Worm (Caenorhabditis elegans): Measurements from ENCODE around the gene ttll-5.

ttll-5 gene

ce11 chrV:11543564-11543963 lies 34.7 kb downstream of the ttll-5 start, which contains the start of gene F38B7.2 (continued):
- no peak for TF ChIP-seq alr-1 (tag; optimal IDR thresholded peaks at IDR 0.05; ENCODE audit: borderline replicate concordance)
- no peak for TF ChIP-seq lin-15B (tag; optimal IDR thresholded peaks at IDR 0.05)
- no peak for TF ChIP-seq ceh-88 (GFP tag; IDR thresholded peaks at IDR 0.05)
- no peak for TF ChIP-seq mef-2 (tag; optimal IDR thresholded peaks at IDR 0.05)
- no peak for TF ChIP-seq snu-23 (GFP tag; optimal IDR thresholded peaks at IDR 0.05)
- TF ChIP-seq lin-14 (GFP tag; optimal IDR thresholded peaks at IDR 0.05): peak; percentile 23
- peak; percentile 30 for TF ChIP-seq nhr-71 (tag; optimal IDR thresholded peaks at IDR 0.05)
- TF ChIP-seq dpl-1 (GFP tag; optimal IDR thresholded peaks at IDR 0.05): no peak
- no peak for TF ChIP-seq zag-1 (tag; optimal IDR thresholded peaks at IDR 0.05)
- no peak for TF ChIP-seq tbx-2 (tag; optimal IDR thresholded peaks at IDR 0.05)
- no peak for TF ChIP-seq dsc-1 (tag; optimal IDR thresholded peaks at IDR 0.05)
- peak; percentile 11 for TF ChIP-seq nhr-20 (tag; optimal IDR thresholded peaks at IDR 0.05)
- TF ChIP-seq elt-3 (tag; optimal IDR thresholded peaks at IDR 0.05): peak in 4 of 6 experiments; percentile 25 to 48 (median 42)
- TF ChIP-seq xbp-1 (tag; optimal IDR thresholded peaks at IDR 0.05): no peak

- TF ChIP-seq egl-13 (tag; optimal IDR thresholded peaks at IDR 0.05) (no peak), nhr-85 (tag) (peak; percentile 48), fkh-8 (tag; optimal IDR thresholded peaks at IDR 0.05) (peak; percentile 24)
These were observed 36.4 kb downstream of the ttll-5 start, which contains the start of gene F38B7.10 for ce11 chrV:11545227-11545626. Gene F38B7.10 (plus strand): TSS chrV:11545527.

ce11 chrV:11546795-11547194 lies 37.9 kb downstream of the ttll-5 start, which contains the start of gene F38B7.11:
Gene F38B7.11 (plus strand): TSS chrV:11547095.
- TF ChIP-seq fkh-8 (tag; optimal IDR thresholded peaks at IDR 0.05): peak; percentile 30
- TF ChIP-seq aly-2 (tag; optimal IDR thresholded peaks at IDR 0.05): no peak
- no peak for TF ChIP-seq elt-2 (tag; optimal IDR thresholded peaks at IDR 0.05)
- no peak for TF ChIP-seq C04F5.9 (tag; optimal IDR thresholded peaks at IDR 0.05)
- no peak for TF ChIP-seq mdl-1 (tag; optimal IDR thresholded peaks at IDR 0.05)

- TF ChIP-seq unc-130 (tag; optimal IDR thresholded peaks at IDR 0.05) (no peak), fkh-8 (tag; optimal IDR thresholded peaks at IDR 0.05) (peak; percentile 95), lin-39 (tag; optimal IDR thresholded peaks at IDR 0.05) (no peak), lin-14 (GFP tag; optimal IDR thresholded peaks at IDR 0.05) (peak; percentile 87), skn-1 (tag; optimal IDR thresholded peaks at IDR 0.05) (peak; percentile 50), Y116A8C.19 (tag; optimal IDR thresholded peaks at IDR 0.05; ENCODE audit: borderline replicate concordance) (no peak), lir-3 (tag; optimal IDR thresholded peaks at IDR 0.05; ENCODE audit: poor library complexity) (peak; percentile 43), nhr-20 (tag; optimal IDR thresholded peaks at IDR 0.05) (peak; percentile 83), ceh-88 (GFP tag; IDR thresholded peaks at IDR 0.05) (no peak), unc-86 (tag; optimal IDR thresholded peaks at IDR 0.05) (peak; percentile 42), sup-37 (GFP tag; optimal IDR thresholded peaks at IDR 0.05) (no peak), elt-2 (tag; optimal IDR thresholded peaks at IDR 0.05) (peak; percentile 66), egl-13 (tag; optimal IDR thresholded peaks at IDR 0.05) (no peak), hlh-4 (tag; optimal IDR thresholded peaks at IDR 0.05) (no peak), unc-62 (GFP tag; optimal IDR thresholded peaks at IDR 0.05) (no peak), pax-3 (tag; optimal IDR thresholded peaks at IDR 0.05) (peak; percentile 54), nhr-47 (tag; optimal IDR thresholded peaks at IDR 0.05) (peak; percentile 79), lin-15B (tag; optimal IDR thresholded peaks at IDR 0.05) (no peak), pag-3 (tag; optimal IDR thresholded peaks at IDR 0.05; ENCODE audit: borderline replicate concordance, insufficient read depth) (no peak), nhr-76 (tag; optimal IDR thresholded peaks at IDR 0.05) (no peak), ceh-90 (tag; optimal IDR thresholded peaks at IDR 0.05) (no peak), hlh-17 (GFP tag; optimal IDR thresholded peaks at IDR 0.05; ENCODE audit: borderline replicate concordance) (no peak), nhr-71 (tag; optimal IDR thresholded peaks at IDR 0.05) (peak; percentile 84), hpl-2 (GFP tag; optimal IDR thresholded peaks at IDR 0.05) (no peak), mef-2 (tag; optimal IDR thresholded peaks at IDR 0.05) (no peak), nhr-12 (tag; optimal IDR thresholded peaks at IDR 0.05) (no peak), grh-1 (GFP tag; IDR thresholded peaks at IDR 0.05) (no peak), efl-1 (optimal IDR thresholded peaks at IDR 0.05) (peak; percentile 72 to 77), efl-1 (GFP tag; optimal IDR thresholded peaks at IDR 0.05 in 1 of 2) (peak; percentile 43 to 92), zip-4 (GFP tag; optimal IDR thresholded peaks at IDR 0.05) (no peak), ztf-11 (tag; optimal IDR thresholded peaks at IDR 0.05) (peak in 1 of 2 experiments; percentile 2), rnt-1 (tag; optimal IDR thresholded peaks at IDR 0.05) (peak; percentile 47), vab-15 (tag; optimal IDR thresholded peaks at IDR 0.05) (no peak)
These were observed 40.1 kb downstream of the ttll-5 start, which contains the start of the genes F38B7.17 and F38B7.3 for ce11 chrV:11548914-11549406. Gene F38B7.17 (minus strand): TSS chrV:11548964. Gene F38B7.3 (plus strand): TSS chrV:11549107.

Data from whole organism, L1 larva.